Worm (Caenorhabditis elegans): ENCODE results near the gene pin-2.

DNA sequence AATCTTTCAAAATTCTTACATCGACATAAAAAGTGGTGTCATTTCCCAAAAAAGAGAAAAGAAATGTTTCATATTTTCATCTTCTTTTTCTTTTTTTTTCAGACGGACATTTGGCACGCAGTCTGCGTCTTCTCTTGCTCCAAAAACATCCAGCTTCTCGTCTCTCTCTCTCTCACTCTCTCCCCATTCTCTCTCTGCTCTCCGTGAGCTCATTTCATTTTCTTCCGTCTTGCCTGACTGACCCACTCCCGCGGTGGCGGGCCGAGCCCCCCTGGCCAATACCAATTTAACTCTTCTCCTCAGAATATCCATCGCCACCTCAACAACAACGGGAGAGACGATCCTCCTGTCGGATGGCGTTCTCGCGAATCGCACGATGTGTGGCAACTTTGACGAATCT, 51.9 kb downstream of the pin-2 start, which contains the start of gene txt-19:
- TF ChIP-seq pha-4 (tag; optimal IDR thresholded peaks at IDR 0.05) (no peak), nhr-179 (tag; optimal IDR thresholded peaks at IDR 0.05) (no peak), Y79H2A.3 (GFP tag; conservative IDR thresholded peaks at IDR 0.05) (no peak), him-1 (tag; optimal IDR thresholded peaks at IDR 0.05) (no peak), snpc-1.1 (tag; optimal IDR thresholded peaks at IDR 0.05; ENCODE audit: insufficient read depth) (no peak), unc-130 (GFP tag; optimal IDR thresholded peaks at IDR 0.05) (no peak), zfh-2 (GFP tag; conservative IDR thresholded peaks at IDR 0.05) (no peak; the same call in 1 of the 2 replicates), lin-40 (tag; optimal IDR thresholded peaks at IDR 0.05) (no peak), athp-1 (tag; optimal IDR thresholded peaks at IDR 0.05) (no peak)
